Comparison of ENCODE assay signal across 1 fruit fly cellular context in genomic region chr3R:15580719-15581118, dm6.
TF ChIP-seq lines count a peak whose summit lies in the region.

No protein-coding gene starts in this region.

TF ChIP-seq in whole organism, embryonic, 481 proteins besides CTCF, POLR2A, EP300 and RAD21 (continued from another document):
- TF ChIP-seq ac (GFP tag; optimal IDR thresholded peaks at IDR 0.05; lab: Kevin White, UChicago) (no peak), grau (tag; optimal IDR thresholded peaks at IDR 0.05; lab: Kevin White, UChicago) (peak; percentile 11), Hr78 (GFP tag; optimal IDR thresholded peaks at IDR 0.05; lab: Kevin White, UChicago) (no peak), cas (GFP tag; IDR thresholded peaks at IDR 0.05; lab: Robert Waterston, UW) (no peak), pan (optimal IDR thresholded peaks at IDR 0.05; lab: Kevin White, UChicago) (no peak), pan (GFP tag; optimal IDR thresholded peaks at IDR 0.05 in 1 of 2, IDR thresholded peaks at IDR 0.05 in 1 of 2) (no peak), CG32772 (GFP tag; IDR thresholded peaks at IDR 0.05; lab: Robert Waterston, UW) (no peak), Ssrp (tag; optimal IDR thresholded peaks at IDR 0.05; lab: Kevin White, UChicago) (peak; percentile 4), CG7963 (GFP tag; IDR thresholded peaks at IDR 0.05; lab: Robert Waterston, UW; ENCODE audit: partially characterized antibody) (no peak), CG7372 (GFP tag; IDR thresholded peaks at IDR 0.05; lab: Robert Waterston, UW) (no peak), CoRest (tag; optimal IDR thresholded peaks at IDR 0.05; lab: Kevin White, UChicago) (peak; percentile 24), crol (GFP tag; IDR thresholded peaks at IDR 0.05; lab: Robert Waterston, UW) (no peak), Bteb2 (GFP tag; optimal IDR thresholded peaks at IDR 0.05; lab: Kevin White, UChicago) (no peak), Awh (GFP tag; IDR thresholded peaks at IDR 0.05; lab: Robert Waterston, UW) (no peak), Gug (GFP tag; IDR thresholded peaks at IDR 0.05; lab: Robert Waterston, UW) (no peak), zfh2 (GFP tag; optimal IDR thresholded peaks at IDR 0.05; lab: Kevin White, UChicago) (no peak), gro (GFP tag; optimal IDR thresholded peaks at IDR 0.05; lab: Kevin White, UChicago) (no peak), Sin3A (optimal IDR thresholded peaks at IDR 0.05; lab: Kevin White, UChicago) (no peak), chm (GFP tag; IDR thresholded peaks at IDR 0.05; lab: Robert Waterston, UW) (no peak), al (GFP tag; IDR thresholded peaks at IDR 0.05; lab: Robert Waterston, UW) (no peak), scrt (GFP tag; optimal IDR thresholded peaks at IDR 0.05; lab: Kevin White, UChicago) (no peak), D19B (GFP tag; optimal IDR thresholded peaks at IDR 0.05; lab: Kevin White, UChicago) (no peak), CG10979 (tag; optimal IDR thresholded peaks at IDR 0.05; lab: Kevin White, UChicago) (peak; percentile 61), Doc2 (GFP tag; IDR thresholded peaks at IDR 0.05; lab: Robert Waterston, UW) (no peak), Nf-YA (GFP tag; IDR thresholded peaks at IDR 0.05; lab: Robert Waterston, UW) (no peak), fd64A (GFP tag; optimal IDR thresholded peaks at IDR 0.05; lab: Kevin White, UChicago) (no peak), run (tag; optimal IDR thresholded peaks at IDR 0.05; lab: Kevin White, UChicago) (no peak), Hr39 (optimal IDR thresholded peaks at IDR 0.05; lab: Kevin White, UChicago) (no peak), CG8944 (GFP tag; optimal IDR thresholded peaks at IDR 0.05; lab: Kevin White, UChicago) (no peak), Eip74EF (GFP tag; optimal IDR thresholded peaks at IDR 0.05; lab: Kevin White, UChicago) (no peak), Lpt (GFP tag; optimal IDR thresholded peaks at IDR 0.05; lab: Kevin White, UChicago) (no peak), inv (GFP tag; IDR thresholded peaks at IDR 0.05; lab: Robert Waterston, UW; ENCODE audit: partially characterized antibody) (no peak), CG15696 (tag; optimal IDR thresholded peaks at IDR 0.05; lab: Kevin White, UChicago) (peak; percentile 45), CG30403 (GFP tag; optimal IDR thresholded peaks at IDR 0.05; lab: Kevin White, UChicago) (peak; percentile 13), kay (GFP tag; optimal IDR thresholded peaks at IDR 0.05; lab: Kevin White, UChicago) (no peak), CG12942 (GFP tag; optimal IDR thresholded peaks at IDR 0.05; lab: Kevin White, UChicago) (no peak), CG31441 (GFP tag; IDR thresholded peaks at IDR 0.05; lab: Robert Waterston, UW) (0 out of 2 replicates have a peak, but pooled peaks have one; percentile 19), CG9609 (GFP tag; optimal IDR thresholded peaks at IDR 0.05; lab: Kevin White, UChicago) (no peak), pfk (GFP tag; optimal IDR thresholded peaks at IDR 0.05; lab: Kevin White, UChicago) (no peak), MTF-1 (GFP tag; optimal IDR thresholded peaks at IDR 0.05; lab: Kevin White, UChicago; ENCODE audit: borderline replicate concordance) (no peak), CG3847 (GFP tag; IDR thresholded peaks at IDR 0.05; lab: Robert Waterston, UW) (no peak), vvl (GFP tag; IDR thresholded peaks at IDR 0.05; lab: Robert Waterston, UW) (no peak), pzg (GFP tag; optimal IDR thresholded peaks at IDR 0.05; lab: Kevin White, UChicago) (no peak), ato (GFP tag; IDR thresholded peaks at IDR 0.05; lab: Robert Waterston, UW; ENCODE audit: partially characterized antibody) (no peak), CrebB (tag; optimal IDR thresholded peaks at IDR 0.05; lab: Kevin White, UChicago) (no peak), CG10366 (GFP tag; IDR thresholded peaks at IDR 0.05; lab: Robert Waterston, UW) (no peak), croc (GFP tag; conservative IDR thresholded peaks at IDR 0.05; lab: Robert Waterston, UW) (no peak), TFAM (GFP tag; optimal IDR thresholded peaks at IDR 0.05; lab: Kevin White, UChicago) (no peak), CG3838 (GFP tag; optimal IDR thresholded peaks at IDR 0.05; lab: Kevin White, UChicago) (no peak), wek (GFP tag; optimal IDR thresholded peaks at IDR 0.05; lab: Kevin White, UChicago) (no peak), sob (GFP tag; IDR thresholded peaks at IDR 0.05; lab: Robert Waterston, UW) (no peak), CG7357 (GFP tag; IDR thresholded peaks at IDR 0.05; lab: Robert Waterston, UW) (no peak), CG12769 (tag; optimal IDR thresholded peaks at IDR 0.05; lab: Kevin White, UChicago) (no peak), unpg (GFP tag; optimal IDR thresholded peaks at IDR 0.05; lab: Kevin White, UChicago) (no peak), CG6683 (GFP tag; optimal IDR thresholded peaks at IDR 0.05; lab: Kevin White, UChicago) (no peak), CG12104 (GFP tag; optimal IDR thresholded peaks at IDR 0.05; lab: Kevin White, UChicago) (no peak), gem (tag; optimal IDR thresholded peaks at IDR 0.05; lab: Kevin White, UChicago) (peak; percentile 49), CG17328 (GFP tag; IDR thresholded peaks at IDR 0.05; lab: Robert Waterston, UW) (no peak), lov (optimal IDR thresholded peaks at IDR 0.05; lab: Kevin White, UChicago) (no peak), lov (GFP tag; IDR thresholded peaks at IDR 0.05; lab: Robert Waterston, UW) (no peak), sr (GFP tag; IDR thresholded peaks at IDR 0.05; lab: Robert Waterston, UW) (no peak), PHDP (tag; optimal IDR thresholded peaks at IDR 0.05; lab: Kevin White, UChicago) (no peak), CG12744 (GFP tag; optimal IDR thresholded peaks at IDR 0.05; lab: Kevin White, UChicago) (no peak), CG14710 (tag; optimal IDR thresholded peaks at IDR 0.05; lab: Kevin White, UChicago) (peak; percentile 35), dm (GFP tag; optimal IDR thresholded peaks at IDR 0.05; lab: Kevin White, UChicago) (no peak), nau (GFP tag; optimal IDR thresholded peaks at IDR 0.05; lab: Kevin White, UChicago) (no peak), CG11696 (GFP tag; IDR thresholded peaks at IDR 0.05; lab: Robert Waterston, UW) (no peak), Nf-YB (GFP tag; optimal IDR thresholded peaks at IDR 0.05; lab: Kevin White, UChicago) (no peak), CG15073 (GFP tag; optimal IDR thresholded peaks at IDR 0.05; lab: Kevin White, UChicago) (no peak), Kr (GFP tag; optimal IDR thresholded peaks at IDR 0.05; lab: Kevin White, UChicago) (no peak), lab (GFP tag; optimal IDR thresholded peaks at IDR 0.05; lab: Kevin White, UChicago) (no peak), stc (GFP tag; IDR thresholded peaks at IDR 0.05; lab: Robert Waterston, UW) (no peak), Lim3 (GFP tag; IDR thresholded peaks at IDR 0.05; lab: Robert Waterston, UW) (no peak), CG3281 (GFP tag; optimal IDR thresholded peaks at IDR 0.05; lab: Kevin White, UChicago) (no peak), Lhr (GFP tag; optimal IDR thresholded peaks at IDR 0.05; lab: Kevin White, UChicago) (peak; percentile 12), Ada2b (GFP tag; IDR thresholded peaks at IDR 0.05; lab: Robert Waterston, UW) (no peak), Doc3 (GFP tag; IDR thresholded peaks at IDR 0.05; lab: Robert Waterston, UW; ENCODE audit: partially characterized antibody) (no peak), CG10654 (GFP tag; optimal IDR thresholded peaks at IDR 0.05; lab: Kevin White, UChicago) (no peak), Jarid2 (GFP tag; optimal IDR thresholded peaks at IDR 0.05; lab: Kevin White, UChicago) (no peak), Hmx (GFP tag; optimal IDR thresholded peaks at IDR 0.05; lab: Kevin White, UChicago) (no peak), sisA (GFP tag; IDR thresholded peaks at IDR 0.05; lab: Robert Waterston, UW) (no peak), CG31224 (GFP tag; IDR thresholded peaks at IDR 0.05; lab: Robert Waterston, UW) (no peak), vnd (GFP tag; IDR thresholded peaks at IDR 0.05; lab: Robert Waterston, UW; ENCODE audit: partially characterized antibody) (no peak), CG17186 (GFP tag; optimal IDR thresholded peaks at IDR 0.05; lab: Kevin White, UChicago) (no peak), crp (GFP tag; optimal IDR thresholded peaks at IDR 0.05; lab: Kevin White, UChicago) (no peak), CG5180 (GFP tag; optimal IDR thresholded peaks at IDR 0.05; lab: Kevin White, UChicago) (no peak), CG10462 (GFP tag; optimal IDR thresholded peaks at IDR 0.05; lab: Kevin White, UChicago) (no peak), CG13296 (GFP tag; optimal IDR thresholded peaks at IDR 0.05; lab: Kevin White, UChicago) (no peak), CG2129 (GFP tag; IDR thresholded peaks at IDR 0.05; lab: Robert Waterston, UW; ENCODE audit: partially characterized antibody) (no peak), Tbp (GFP tag; optimal IDR thresholded peaks at IDR 0.05; lab: Kevin White, UChicago) (no peak), yki (optimal IDR thresholded peaks at IDR 0.05; lab: Kevin White, UChicago) (no peak), zen (tag; optimal IDR thresholded peaks at IDR 0.05; lab: Kevin White, UChicago) (no peak), CHES-1-like (GFP tag; optimal IDR thresholded peaks at IDR 0.05; lab: Kevin White, UChicago) (no peak), abd-A (tag; optimal IDR thresholded peaks at IDR 0.05; lab: Kevin White, UChicago) (no peak), Vsx1 (GFP tag; optimal IDR thresholded peaks at IDR 0.05; lab: Kevin White, UChicago) (no peak), CG10274 (GFP tag; optimal IDR thresholded peaks at IDR 0.05; lab: Kevin White, UChicago) (peak; percentile 97), CG9876 (GFP tag; optimal IDR thresholded peaks at IDR 0.05; lab: Kevin White, UChicago) (no peak), Atf-2 (GFP tag; optimal IDR thresholded peaks at IDR 0.05; lab: Kevin White, UChicago) (no peak), CG9215 (GFP tag; IDR thresholded peaks at IDR 0.05; lab: Robert Waterston, UW) (no peak), dmrt99B (tag; optimal IDR thresholded peaks at IDR 0.05; lab: Kevin White, UChicago) (peak; percentile 2), CkIIα-i1 (GFP tag; IDR thresholded peaks at IDR 0.05; lab: Robert Waterston, UW) (no peak), CG6254 (GFP tag; optimal IDR thresholded peaks at IDR 0.05; lab: Kevin White, UChicago) (peak; percentile 23), CG7271 (tag; optimal IDR thresholded peaks at IDR 0.05; lab: Kevin White, UChicago) (no peak), crc (GFP tag; optimal IDR thresholded peaks at IDR 0.05; lab: Kevin White, UChicago) (no peak), onecut (GFP tag; IDR thresholded peaks at IDR 0.05; lab: Robert Waterston, UW) (no peak), CG31365 (tag; optimal IDR thresholded peaks at IDR 0.05; lab: Kevin White, UChicago) (no peak), Dp (GFP tag; optimal IDR thresholded peaks at IDR 0.05; lab: Kevin White, UChicago) (no peak), Nf-YC (tag; optimal IDR thresholded peaks at IDR 0.05; lab: Kevin White, UChicago) (no peak)
